Fruit fly (Drosophila melanogaster) whole organism, pupa: ENCODE data around the gene CG6834.

ENCODE experiments used
- CG14655 ChIP-seq: fragments of 200-800 bp; sonication (Bioruptor generic); optimal IDR thresholded peaks from 3 replicates; lab custom pipeline; 2017; ENCODE audit warnings: mild to moderate bottlenecking, missing biosample characterization, missing genetic modification reagents, missing genetic modification characterization
- EcR ChIP-seq: fragments of 200-800 bp; sonication (Bioruptor generic); optimal IDR thresholded peaks from 3 replicates; lab custom pipeline; 2019; ENCODE audit warnings: missing biosample characterization, missing genetic modification characterization, mild to moderate bottlenecking, moderate library complexity, missing genetic modification reagents

dm6 chr3R:11657786-11658193, 30.1 kb downstream of the CG6834 start:
- TF ChIP-seq CG14655 (GFP tag; lab: Kevin White, UChicago) (peak; percentile 80), EcR (GFP tag; lab: Kevin White, UChicago) (peak; percentile 81)
